Worm (Caenorhabditis elegans) whole organism, L1 larva: ENCODE measurements around the gene zig-2.

Source experiments
- ama-1 ChIP-seq: fragments of 150-350 bp; optimal IDR thresholded peaks from 2 replicates; lab custom pipeline; 2014
- lsy-2 ChIP-seq, 2 experiments: fragments of 150-350 bp; optimal IDR thresholded peaks; 2 replicates each; lab custom pipeline; 2014; ENCODE audit warnings: missing biosample characterization in 2 of 2, missing genetic modification characterization in 2 of 2
- nhr-11 ChIP-seq: fragments of 150-350 bp; optimal IDR thresholded peaks from 2 replicates; lab custom pipeline; 2014; ENCODE audit warnings: missing biosample characterization, missing genetic modification characterization

DNA sequence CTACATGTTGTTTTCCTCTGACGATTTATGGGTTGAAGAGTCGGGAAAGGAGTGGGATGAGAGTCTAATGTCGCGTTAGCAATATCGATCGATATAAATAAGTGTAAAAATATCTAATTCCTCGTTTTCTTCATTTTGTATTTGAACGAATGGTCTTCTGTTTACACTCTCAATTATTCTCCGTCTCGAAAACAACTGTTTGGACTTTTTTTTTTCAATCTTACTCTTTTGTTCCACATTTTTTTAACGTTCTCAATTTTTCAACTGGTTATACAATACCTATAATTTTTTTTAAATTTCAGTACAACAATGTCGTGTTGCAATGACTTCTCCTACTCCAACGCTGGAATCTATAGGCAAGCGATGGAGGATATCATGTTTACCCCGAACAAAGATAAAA lies 19.9 kb downstream of the zig-2 start, which contains the start of gene F17A2.13:
- TF ChIP-seq nhr-11: no peak
- no peak for TF ChIP-seq ama-1 (lab: Kevin White, UChicago)
- no peak for TF ChIP-seq lsy-2 (tag; optimal IDR thresholded peaks at IDR 0.05; lab: Kevin White, UChicago)
